Worm (Caenorhabditis elegans): Measurements from ENCODE around the gene F22H10.3.

DNA sequence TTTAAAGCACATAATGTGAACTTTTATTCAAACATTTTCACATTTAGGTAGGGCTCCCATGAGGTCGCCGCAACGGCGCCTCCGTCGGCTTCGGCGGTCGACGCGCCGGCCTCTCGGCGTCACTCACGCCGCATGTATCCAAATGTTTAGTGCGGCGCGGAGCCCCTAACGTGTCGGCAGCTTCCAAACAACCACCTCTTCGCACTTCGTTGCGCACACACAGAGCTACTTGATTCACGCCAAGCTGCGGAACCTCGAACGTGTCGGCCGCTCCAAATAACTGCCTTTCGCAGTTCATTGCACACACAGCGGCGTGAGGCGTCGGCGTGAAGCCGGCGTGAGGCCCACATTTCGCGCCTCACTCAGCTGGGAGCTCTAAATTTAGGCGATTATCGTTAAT, 13.5 kb upstream of the F22H10.3 start, which contains the start of gene F22H10.6:
- no peak for TF ChIP-seq unc-86 (tag; optimal IDR thresholded peaks at IDR 0.05)
- no peak for TF ChIP-seq pha-4 (tag; optimal IDR thresholded peaks at IDR 0.05)
- TF ChIP-seq tbx-2 (tag; optimal IDR thresholded peaks at IDR 0.05), result no peak
- no peak for TF ChIP-seq fkh-6 (tag; optimal IDR thresholded peaks at IDR 0.05)
- TF ChIP-seq ceh-22 (tag; optimal IDR thresholded peaks at IDR 0.05), result no peak
- no peak for TF ChIP-seq unc-55 (GFP tag; optimal IDR thresholded peaks at IDR 0.05)
- TF ChIP-seq nhr-11 (tag; optimal IDR thresholded peaks at IDR 0.05), result no peak
- TF ChIP-seq lin-11 (tag; optimal IDR thresholded peaks at IDR 0.05), result no peak

Measured in whole organism, late embryonic.